Fruit fly (Drosophila melanogaster) whole organism, embryonic: Measurements from ENCODE around the gene vib.

ENCODE experiments used
- CG10431 ChIP-seq: fragments of 200-800 bp; sonication (Bioruptor generic); optimal IDR thresholded peaks from 3 replicates; lab custom pipeline; 2018; ENCODE audit warnings: missing biosample characterization, mild to moderate bottlenecking, missing genetic modification characterization
- CG10959 ChIP-seq: fragments of 200-800 bp; sonication (Bioruptor generic); IDR thresholded peaks from 2 replicates; pipeline ENCODE4 v1.3.6; 2022; ENCODE audit warnings: missing biosample characterization, missing genetic modification characterization
- CG1233 ChIP-seq: fragments of 200-800 bp; sonication (Bioruptor generic); optimal IDR thresholded peaks from 4 replicates; lab custom pipeline; 2018; ENCODE audit warnings: missing biosample characterization, mild to moderate bottlenecking, missing genetic modification characterization
- CG12744 ChIP-seq: fragments of 200-800 bp; sonication (Bioruptor generic); optimal IDR thresholded peaks from 2 replicates; lab custom pipeline; 2016; ENCODE audit warnings: missing biosample characterization, missing genetic modification characterization
- CG15479 ChIP-seq: fragments of 200-800 bp; sonication (Bioruptor generic); optimal IDR thresholded peaks from 3 replicates; lab custom pipeline; 2019; ENCODE audit warnings: missing biosample characterization, mild to moderate bottlenecking, missing genetic modification characterization, moderate library complexity
- CG1647 ChIP-seq: fragments of 200-800 bp; sonication (Bioruptor generic); optimal IDR thresholded peaks from 3 replicates; lab custom pipeline; 2016; ENCODE audit warnings: missing biosample characterization, missing genetic modification characterization
- CG16863 ChIP-seq: fragments of 200-800 bp; sonication (Bioruptor generic); optimal IDR thresholded peaks from 3 replicates; lab custom pipeline; 2016; ENCODE audit warnings: missing biosample characterization, missing genetic modification characterization
- CG17568 ChIP-seq: fragments of 200-800 bp; sonication (Bioruptor generic); optimal IDR thresholded peaks from 2 replicates; lab custom pipeline; 2018; ENCODE audit warnings: missing biosample characterization, mild to moderate bottlenecking, missing genetic modification characterization, moderate library complexity
- CG17802 ChIP-seq: fragments of 200-800 bp; sonication (Bioruptor generic); optimal IDR thresholded peaks from 2 replicates; lab custom pipeline; 2018; ENCODE audit warnings: missing biosample characterization, mild to moderate bottlenecking, missing genetic modification characterization, moderate library complexity
- CG18476 ChIP-seq: fragments of 200-800 bp; sonication (Bioruptor generic); optimal IDR thresholded peaks from 2 replicates; lab custom pipeline; 2016; ENCODE audit warnings: missing biosample characterization, mild to moderate bottlenecking, missing genetic modification characterization
- CG18619 ChIP-seq: fragments of 200-800 bp; sonication (Bioruptor generic); optimal IDR thresholded peaks from 3 replicates; lab custom pipeline; 2017; ENCODE audit warnings: missing biosample characterization, mild to moderate bottlenecking, missing genetic modification characterization
- CG30431 ChIP-seq: fragments of 200-800 bp; sonication (Bioruptor generic); optimal IDR thresholded peaks from 2 replicates; lab custom pipeline; 2017; ENCODE audit warnings: missing biosample characterization, missing genetic modification characterization
- CG31365 ChIP-seq: fragments of 200-800 bp; sonication (Bioruptor generic); optimal IDR thresholded peaks from 2 replicates; lab custom pipeline; 2018; ENCODE audit warnings: missing biosample characterization, mild to moderate bottlenecking, missing genetic modification characterization
- CG4404 ChIP-seq: fragments of 200-800 bp; sonication (Bioruptor generic); IDR thresholded peaks from 2 replicates; pipeline ENCODE4 v1.3.6; 2022; ENCODE audit warnings: missing biosample characterization, missing genetic modification characterization
- CG7839 ChIP-seq: fragments of 200-800 bp; sonication (Bioruptor generic); optimal IDR thresholded peaks from 3 replicates; lab custom pipeline; 2018; ENCODE audit warnings: missing biosample characterization, mild to moderate bottlenecking, missing genetic modification characterization, moderate library complexity
- CG8290 ChIP-seq, 3 experiments: fragments of 200-800 bp; sonication (Bioruptor generic); optimal IDR thresholded peaks; 2 replicates each; lab custom pipeline; 2016 to 2019; ENCODE audit warnings: missing biosample characterization in 3 of 3, missing genetic modification characterization in 3 of 3, mild to moderate bottlenecking in 2 of 3, moderate library complexity in 1 of 3
- CG9609 ChIP-seq: fragments of 200-800 bp; sonication (Bioruptor generic); optimal IDR thresholded peaks from 3 replicates; lab custom pipeline; 2016; ENCODE audit warnings: missing biosample characterization, missing genetic modification characterization
- D ChIP-seq, 2 experiments: fragments of 200-800 bp in 1 of 2; fragments of >200 bp in 1 of 2; sonication (Bioruptor generic) in 1 of 2; optimal IDR thresholded peaks; 2 replicates in 1 of 2; 3 replicates in 1 of 2; lab custom pipeline; 2017; ENCODE audit warnings: mild to moderate bottlenecking in 1 of 2, missing biosample characterization in 1 of 2, missing genetic modification characterization in 1 of 2, missing genetic modification reagents in 1 of 2
- Dad ChIP-seq: fragments of 200-800 bp; sonication (Bioruptor generic); optimal IDR thresholded peaks from 3 replicates; lab custom pipeline; 2016; ENCODE audit warnings: missing biosample characterization, missing genetic modification characterization
- Doc2 ChIP-seq: fragments of 200-800 bp; sonication (Bioruptor generic); IDR thresholded peaks from 2 replicates; pipeline ENCODE4 v1.3.6; 2022; ENCODE audit warnings: missing biosample characterization, missing genetic modification characterization
- ERR ChIP-seq: fragments of 200-800 bp; sonication (Bioruptor generic); optimal IDR thresholded peaks from 2 replicates; lab custom pipeline; 2016; ENCODE audit warnings: missing biosample characterization, missing genetic modification characterization
- Fer2 ChIP-seq: fragments of 200-800 bp; sonication (Bioruptor generic); optimal IDR thresholded peaks from 2 replicates; lab custom pipeline; 2018; ENCODE audit warnings: missing biosample characterization, mild to moderate bottlenecking, missing genetic modification characterization, moderate library complexity
- HHEX ChIP-seq: fragments of 200-800 bp; sonication (Bioruptor generic); optimal IDR thresholded peaks from 3 replicates; lab custom pipeline; 2017; ENCODE audit warnings: missing biosample characterization, mild to moderate bottlenecking, missing genetic modification characterization, missing genetic modification reagents
- HLH3B ChIP-seq: fragments of 200-800 bp; sonication (Bioruptor generic); IDR thresholded peaks from 2 replicates; pipeline ENCODE4 v1.3.6; 2022; ENCODE audit warnings: missing biosample characterization, missing genetic modification characterization
- Hsf ChIP-seq: fragments of 200-800 bp; sonication (Bioruptor generic); optimal IDR thresholded peaks from 3 replicates; lab custom pipeline; 2016; ENCODE audit warnings: missing biosample characterization, missing genetic modification characterization
- Lpt ChIP-seq: fragments of >200 bp; optimal IDR thresholded peaks from 2 replicates; lab custom pipeline; 2018; ENCODE audit warnings: missing biosample characterization, missing genetic modification characterization
- MESR4 ChIP-seq: fragments of 200-800 bp; sonication (Bioruptor generic); optimal IDR thresholded peaks from 2 replicates; lab custom pipeline; 2018; ENCODE audit warnings: missing biosample characterization, mild to moderate bottlenecking, missing genetic modification characterization, moderate library complexity
- Mrtf ChIP-seq: fragments of 200-800 bp; sonication (Bioruptor generic); IDR thresholded peaks from 3 replicates; pipeline ENCODE4 v1.3.6; 2022; ENCODE audit warnings: missing biosample characterization, missing genetic modification characterization
- Rfx ChIP-seq: fragments of 200-800 bp; sonication (Bioruptor generic); IDR thresholded peaks from 2 replicates; pipeline ENCODE4 v1.3.6; 2022; ENCODE audit warnings: missing biosample characterization, missing genetic modification characterization
- al ChIP-seq: fragments of 200-800 bp; sonication (Bioruptor generic); IDR thresholded peaks from 2 replicates; pipeline ENCODE4 v1.3.6; 2022; ENCODE audit warnings: missing biosample characterization, missing genetic modification characterization
- ap ChIP-seq: fragments of 200-800 bp; sonication (Bioruptor generic); IDR thresholded peaks from 2 replicates; pipeline ENCODE4 v1.3.6; 2022; ENCODE audit warnings: missing biosample characterization, missing genetic modification characterization
- cas ChIP-seq: fragments of 200-800 bp; sonication (Bioruptor generic); IDR thresholded peaks from 2 replicates; pipeline ENCODE4 v1.3.6; 2022; ENCODE audit warnings: missing biosample characterization, missing genetic modification characterization
- ci ChIP-seq: fragments of 200-800 bp; sonication (Bioruptor generic); IDR thresholded peaks from 3 replicates; pipeline ENCODE4 v1.3.6; 2022; ENCODE audit warnings: missing biosample characterization, missing genetic modification characterization
- gce ChIP-seq: fragments of 200-800 bp; sonication (Bioruptor generic); IDR thresholded peaks from 3 replicates; pipeline ENCODE4 v1.3.6; 2022; ENCODE audit warnings: missing biosample characterization, missing genetic modification characterization
- gsb-n ChIP-seq: fragments of 200-800 bp; sonication (Bioruptor generic); optimal IDR thresholded peaks from 3 replicates; lab custom pipeline; 2018; ENCODE audit warnings: missing biosample characterization, mild to moderate bottlenecking, missing genetic modification characterization
- h ChIP-seq: fragments of >200 bp; optimal IDR thresholded peaks from 2 replicates; lab custom pipeline; 2017
- inv ChIP-seq: fragments of 200-800 bp; sonication (Bioruptor generic); IDR thresholded peaks from 2 replicates; pipeline ENCODE4 v1.3.6; 2022; ENCODE audit warnings: missing biosample characterization, missing genetic modification characterization; ENCODE audit not compliant: partially characterized antibody
- mirr ChIP-seq: fragments of 200-800 bp; sonication (Bioruptor generic); optimal IDR thresholded peaks from 3 replicates; lab custom pipeline; 2018; ENCODE audit warnings: missing biosample characterization, mild to moderate bottlenecking, missing genetic modification characterization
- org-1 ChIP-seq: fragments of 200-800 bp; sonication (Bioruptor generic); optimal IDR thresholded peaks from 2 replicates; lab custom pipeline; 2017; ENCODE audit warnings: missing biosample characterization, missing genetic modification characterization
- pfk ChIP-seq: fragments of 200-800 bp; sonication (Bioruptor generic); optimal IDR thresholded peaks from 2 replicates; lab custom pipeline; 2018; ENCODE audit warnings: missing biosample characterization, mild to moderate bottlenecking, missing genetic modification characterization, moderate library complexity
- pho ChIP-seq: fragments of 200-800 bp; sonication (Bioruptor generic); optimal IDR thresholded peaks from 2 replicates; lab custom pipeline; 2016; ENCODE audit warnings: missing biosample characterization, missing genetic modification characterization
- repo ChIP-seq: fragments of 200-800 bp; sonication (Bioruptor generic); optimal IDR thresholded peaks from 2 replicates; lab custom pipeline; 2016; ENCODE audit warnings: missing biosample characterization, missing genetic modification characterization
- sc ChIP-seq, 3 experiments: fragments of >200 bp in 2 of 3; fragments of 200-800 bp in 1 of 3; sonication (Bioruptor generic) in 1 of 3; optimal IDR thresholded peaks; 2 replicates in 2 of 3; 3 replicates in 1 of 3; lab custom pipeline; 2017; ENCODE audit warnings: mild to moderate bottlenecking in 1 of 3, missing biosample characterization in 1 of 3, missing genetic modification characterization in 1 of 3, missing genetic modification reagents in 1 of 3
- sens ChIP-seq: fragments of 200-800 bp; sonication (Bioruptor generic); peaks from one replicate; lab custom pipeline; 2016; ENCODE audit warnings: missing biosample characterization, missing genetic modification characterization
- sr ChIP-seq: fragments of 200-800 bp; sonication (Bioruptor generic); IDR thresholded peaks from 3 replicates; pipeline ENCODE4 v1.3.6; 2022; ENCODE audit warnings: missing biosample characterization, missing genetic modification characterization
- ssp ChIP-seq: fragments of 200-800 bp; sonication (Bioruptor generic); IDR thresholded peaks from 2 replicates; pipeline ENCODE4 v1.3.6; 2022; ENCODE audit warnings: missing biosample characterization, missing genetic modification characterization
- toy ChIP-seq: fragments of 200-800 bp; sonication (Bioruptor generic); IDR thresholded peaks from 2 replicates; pipeline ENCODE4 v1.3.6; 2022; ENCODE audit warnings: missing biosample characterization, missing genetic modification characterization
- usp ChIP-seq: fragments of >200 bp; optimal IDR thresholded peaks from 2 replicates; lab custom pipeline; 2017; ENCODE audit warnings: missing biosample characterization, missing genetic modification characterization
- vnd ChIP-seq: fragments of 200-800 bp; sonication (Bioruptor generic); IDR thresholded peaks from 3 replicates; pipeline ENCODE4 v1.3.6; 2022; ENCODE audit warnings: missing biosample characterization, missing genetic modification characterization; ENCODE audit not compliant: partially characterized antibody
- vvl ChIP-seq: fragments of 200-800 bp; sonication (Bioruptor generic); IDR thresholded peaks from 2 replicates; pipeline ENCODE4 v1.3.6; 2022; ENCODE audit warnings: missing biosample characterization, missing genetic modification characterization
- yki ChIP-seq: fragments of >200 bp; optimal IDR thresholded peaks from 3 replicates; lab custom pipeline; 2018

vib gene

dm6 chr3R:19182848-19183247 is 43.6 kb downstream of the vib start (continued):
- TF ChIP-seq CG4404 (GFP tag; lab: Robert Waterston, UW) (no peak), CG8290 (GFP tag; optimal IDR thresholded peaks at IDR 0.05; lab: Kevin White, UChicago) (no peak), CG8290 (tag; optimal IDR thresholded peaks at IDR 0.05; lab: Kevin White, UChicago) (peak in 1 of 2 experiments; percentile 21), Dad (GFP tag; lab: Kevin White, UChicago) (no peak), gsb-n (tag; lab: Kevin White, UChicago) (peak; percentile 18), CG17568 (GFP tag; lab: Kevin White, UChicago) (peak; percentile 3), gce (GFP tag; lab: Robert Waterston, UW) (peak; percentile 75; the same call in 1 of the 3 replicates), HLH3B (peak; percentile 37; the same call in 1 of the 2 replicates), HHEX (GFP tag; lab: Kevin White, UChicago) (peak; percentile 46), sc (optimal IDR thresholded peaks at IDR 0.05; lab: Kevin White, UChicago) (no peak), sc (GFP tag; optimal IDR thresholded peaks at IDR 0.05; lab: Kevin White, UChicago) (peak; percentile 18), CG16863 (GFP tag; lab: Kevin White, UChicago) (peak; percentile 8)
- TF ChIP-seq, all 482 proteins: peak for 63

DNA sequence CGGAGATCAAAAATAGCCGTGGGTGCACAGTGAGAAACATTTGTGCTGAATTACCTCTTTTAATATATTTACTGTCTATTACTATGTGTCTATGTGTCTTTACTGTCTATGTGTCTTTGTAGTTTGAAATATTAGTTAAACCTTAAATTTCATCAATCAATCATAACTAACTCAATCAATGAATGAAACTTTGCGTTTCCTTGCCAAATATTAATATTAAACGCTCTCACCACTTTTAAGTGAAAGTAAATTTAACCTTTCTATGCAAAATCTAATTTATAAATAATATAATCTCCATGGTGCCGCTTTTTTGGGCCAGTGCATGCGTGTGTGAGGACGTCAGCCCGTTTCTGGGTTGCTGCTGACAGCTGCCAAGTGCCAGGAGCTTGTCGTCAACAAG is 45.2 kb downstream of the vib start:
- TF ChIP-seq pho: no peak
- TF ChIP-seq Fer2 (tag; lab: Kevin White, UChicago): no peak
- TF ChIP-seq org-1 (GFP tag; lab: Kevin White, UChicago): no peak
- no peak for TF ChIP-seq Rfx (GFP tag; lab: Robert Waterston, UW)
- TF ChIP-seq CG1233 (GFP tag; lab: Kevin White, UChicago): no peak
- TF ChIP-seq CG10959 (GFP tag; lab: Robert Waterston, UW): no peak
- no peak for TF ChIP-seq CG1647 (GFP tag; lab: Kevin White, UChicago)
- no peak for TF ChIP-seq CG30431 (GFP tag; lab: Kevin White, UChicago)
- no peak for TF ChIP-seq ERR
- TF ChIP-seq MESR4 (GFP tag; lab: Kevin White, UChicago): no peak
- TF ChIP-seq D (optimal IDR thresholded peaks at IDR 0.05; lab: Kevin White, UChicago): no peak
- no peak for TF ChIP-seq D (GFP tag; optimal IDR thresholded peaks at IDR 0.05; lab: Kevin White, UChicago)
- no peak for TF ChIP-seq h (lab: Kevin White, UChicago)
- no peak for TF ChIP-seq sr (GFP tag; lab: Robert Waterston, UW)
- peak; percentile 81 for TF ChIP-seq sens (GFP tag; lab: Kevin White, UChicago)
- no peak for TF ChIP-seq CG15479 (GFP tag; lab: Kevin White, UChicago)
- no peak for TF ChIP-seq CG17802
- TF ChIP-seq ci (GFP tag; lab: Robert Waterston, UW): no peak
- TF ChIP-seq inv (GFP tag; lab: Robert Waterston, UW): no peak
- TF ChIP-seq Hsf (GFP tag; lab: Kevin White, UChicago): peak; percentile 8
- TF ChIP-seq CG18476 (GFP tag; lab: Kevin White, UChicago): no peak
- TF ChIP-seq Lpt (GFP tag; lab: Kevin White, UChicago): no peak
- TF ChIP-seq ap (GFP tag; lab: Robert Waterston, UW): no peak
- TF ChIP-seq Mrtf: no peak
- TF ChIP-seq CG9609 (GFP tag; lab: Kevin White, UChicago): no peak
- TF ChIP-seq yki (lab: Kevin White, UChicago): no peak
- TF ChIP-seq CG18619: no peak
- no peak for TF ChIP-seq vvl (GFP tag; lab: Robert Waterston, UW)
- peak; percentile 46 for TF ChIP-seq CG7839 (tag; lab: Kevin White, UChicago)
- no peak for TF ChIP-seq Doc2 (GFP tag; lab: Robert Waterston, UW)
- no peak for TF ChIP-seq mirr
- TF ChIP-seq CG10431 (GFP tag; lab: Kevin White, UChicago): no peak
- TF ChIP-seq vnd: no peak
- TF ChIP-seq CG12744 (GFP tag; lab: Kevin White, UChicago): no peak
- no peak for TF ChIP-seq al (GFP tag; lab: Robert Waterston, UW)
- no peak for TF ChIP-seq cas (GFP tag; lab: Robert Waterston, UW)
- TF ChIP-seq repo (GFP tag; lab: Kevin White, UChicago): no peak
- TF ChIP-seq toy: no peak
- no peak for TF ChIP-seq CG31365 (tag; lab: Kevin White, UChicago)
- no peak for TF ChIP-seq ssp (GFP tag; lab: Robert Waterston, UW)
- no peak for TF ChIP-seq usp (GFP tag; lab: Kevin White, UChicago)
- no peak for TF ChIP-seq pfk (GFP tag; lab: Kevin White, UChicago)
